Worm (Caenorhabditis elegans): ENCODE measurements around the gene fipr-2.

ce11 chrV:12353505-12353904 is 11.6 kb upstream of the fipr-2 start:
- TF ChIP-seq ama-1 (optimal IDR thresholded peaks at IDR 0.05) (no peak), hlh-8 (tag; optimal IDR thresholded peaks at IDR 0.05) (no peak), tbx-2 (tag; optimal IDR thresholded peaks at IDR 0.05) (no peak), unc-55 (GFP tag; optimal IDR thresholded peaks at IDR 0.05) (no peak), fax-1 (tag; optimal IDR thresholded peaks at IDR 0.05) (no peak), nfya-1 (tag; optimal IDR thresholded peaks at IDR 0.05) (no peak), hlh-15 (tag; optimal IDR thresholded peaks at IDR 0.05) (no peak), sox-2 (GFP tag; IDR thresholded peaks at IDR 0.05) (no peak), pqm-1 (tag; optimal IDR thresholded peaks at IDR 0.05) (no peak), syd-9 (tag; optimal IDR thresholded peaks at IDR 0.05) (no peak), tbx-7 (tag; optimal IDR thresholded peaks at IDR 0.05) (no peak), pag-3 (tag; optimal IDR thresholded peaks at IDR 0.05; ENCODE audit: borderline replicate concordance) (no peak)

Data from whole organism, late embryonic.